Worm (Caenorhabditis elegans) whole organism, mixed stage, embryonic: Measurements from ENCODE around the gene srj-11.

Experiments used
- blmp-1 ChIP-seq: fragments of 150-350 bp; optimal IDR thresholded peaks from 2 replicates; lab custom pipeline; 2014; ENCODE audit warnings: missing biosample characterization, missing genetic modification characterization
- ces-1 ChIP-seq: fragments of 150-350 bp; optimal IDR thresholded peaks from 2 replicates; lab custom pipeline; 2014; ENCODE audit warnings: missing biosample characterization, missing genetic modification reagents, missing genetic modification characterization
- cnd-1 ChIP-seq: fragments of 200-800 bp; sonication (Bioruptor generic); optimal IDR thresholded peaks from 2 replicates; lab custom pipeline; 2018; ENCODE audit warnings: mild to moderate bottlenecking, missing genetic modification characterization, missing compliant biosample characterization
- drap-1 ChIP-seq: fragments of 200-800 bp; sonication (Bioruptor generic); optimal IDR thresholded peaks from 3 replicates; lab custom pipeline; 2018; ENCODE audit warnings: mild to moderate bottlenecking, missing genetic modification characterization, missing compliant biosample characterization
- elt-3 ChIP-seq: fragments of 150-350 bp; optimal IDR thresholded peaks from 2 replicates; lab custom pipeline; 2014; ENCODE audit warnings: missing biosample characterization, missing genetic modification characterization
- lin-13 ChIP-seq: fragments of 150-350 bp; optimal IDR thresholded peaks from 2 replicates; lab custom pipeline; 2014; ENCODE audit warnings: missing biosample characterization, missing genetic modification characterization
- lsy-2 ChIP-seq: fragments of 150-350 bp; optimal IDR thresholded peaks from 2 replicates; lab custom pipeline; 2014; ENCODE audit warnings: missing biosample characterization, missing genetic modification characterization
- snpc-4 ChIP-seq: fragments of 150-350 bp; optimal IDR thresholded peaks from 2 replicates; lab custom pipeline; 2014; ENCODE audit warnings: missing biosample characterization, missing genetic modification characterization
- unc-62 ChIP-seq: fragments of 150-350 bp; optimal IDR thresholded peaks from 2 replicates; lab custom pipeline; 2014; ENCODE audit warnings: missing biosample characterization, missing genetic modification reagents, missing genetic modification characterization

- TF ChIP-seq lsy-2, result no peak
- no peak for TF ChIP-seq cnd-1 (tag; lab: Kevin White, UChicago)
- TF ChIP-seq lin-13 (tag; lab: Kevin White, UChicago), result no peak
- no peak for TF ChIP-seq drap-1 (GFP tag; lab: Kevin White, UChicago)
- TF ChIP-seq elt-3 (tag; lab: Kevin White, UChicago), result no peak
- no peak for TF ChIP-seq ces-1 (GFP tag; lab: Kevin White, UChicago)
- no peak for TF ChIP-seq unc-62 (GFP tag; lab: Kevin White, UChicago)
- TF ChIP-seq snpc-4 (tag; lab: Kevin White, UChicago), result no peak
- TF ChIP-seq blmp-1 (tag; lab: Kevin White, UChicago), result no peak
Observed at ce11 chrV:3273577-3274100, 32.4 kb downstream of the srj-11 start, which contains the start of gene T28A11.4.
